Fruit fly (Drosophila melanogaster) whole organism, prepupa: ENCODE measurements around the gene CG33767.

Experiments used
- CG10631 ChIP-seq: fragments of 200-800 bp; sonication (Bioruptor generic); optimal IDR thresholded peaks from 2 replicates; lab custom pipeline; 2016; ENCODE audit warnings: missing biosample characterization, missing genetic modification characterization
- CG1621 ChIP-seq: fragments of 200-800 bp; sonication (Bioruptor generic); optimal IDR thresholded peaks from 3 replicates; lab custom pipeline; 2018; ENCODE audit warnings: missing biosample characterization, mild to moderate bottlenecking, missing genetic modification characterization
- CG6854 ChIP-seq: fragments of 200-800 bp; sonication (Bioruptor generic); optimal IDR thresholded peaks from 2 replicates; lab custom pipeline; 2017; ENCODE audit warnings: missing biosample characterization, mild to moderate bottlenecking, missing genetic modification characterization
- CG9139 ChIP-seq: fragments of 200-800 bp; sonication (Bioruptor generic); optimal IDR thresholded peaks from 3 replicates; lab custom pipeline; 2017; ENCODE audit warnings: missing biosample characterization, mild to moderate bottlenecking, missing genetic modification characterization
- Hr39 ChIP-seq: fragments of 200-800 bp; sonication (Bioruptor generic); optimal IDR thresholded peaks from 2 replicates; lab custom pipeline; 2016; ENCODE audit warnings: missing biosample characterization, missing genetic modification characterization
- OdsH ChIP-seq: fragments of 200-800 bp; sonication (Bioruptor generic); optimal IDR thresholded peaks from 3 replicates; lab custom pipeline; 2016; ENCODE audit warnings: missing biosample characterization, missing genetic modification characterization
- lz ChIP-seq: fragments of 200-800 bp; sonication (Bioruptor generic); optimal IDR thresholded peaks from 3 replicates; lab custom pipeline; 2016; ENCODE audit warnings: missing biosample characterization, missing genetic modification characterization
- svp ChIP-seq: fragments of 200-800 bp; sonication (Bioruptor generic); peaks from one replicate; lab custom pipeline; 2016; ENCODE audit warnings: missing biosample characterization, missing genetic modification characterization

DNA sequence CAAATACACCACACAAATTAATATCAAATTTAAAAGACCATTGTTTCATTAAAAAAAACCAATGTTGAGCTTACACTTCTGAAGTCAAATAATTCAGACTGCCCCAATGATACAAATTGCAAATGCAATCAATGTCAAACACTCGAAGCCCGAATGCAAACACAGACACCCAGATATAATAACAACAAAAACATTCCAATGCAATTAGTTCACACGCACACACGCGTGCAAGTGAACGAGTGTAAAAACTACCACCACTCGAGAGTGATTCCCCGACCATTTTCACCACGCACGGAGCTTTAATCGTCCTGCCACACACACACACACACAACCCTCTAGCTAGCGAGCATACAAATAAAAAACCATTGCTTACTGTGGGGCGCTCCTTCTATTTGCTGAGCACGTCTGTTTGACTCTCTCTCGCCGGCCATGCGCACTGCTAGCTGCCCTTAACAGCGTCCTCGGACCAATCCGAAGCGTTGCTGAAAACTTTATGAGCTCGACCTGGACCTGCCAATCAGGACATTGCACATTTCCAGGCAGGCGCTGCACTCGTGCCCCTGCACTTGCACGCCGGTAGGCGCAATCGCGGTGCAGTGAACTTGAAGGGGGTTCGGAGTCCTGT lies 3.7 kb upstream of the CG33767 start:
- TF ChIP-seq CG10631 (GFP tag; lab: Kevin White, UChicago) (no peak), CG6854 (no peak), svp (no peak), lz (no peak), Hr39 (GFP tag; lab: Kevin White, UChicago) (no peak), CG1621 (tag; lab: Kevin White, UChicago) (no peak), CG9139 (GFP tag; lab: Kevin White, UChicago) (no peak), OdsH (no peak)
